Fruit fly (Drosophila melanogaster) whole organism, pupa: ENCODE data around the gene CG10164.
A peak's percentile ranks its signal among the peaks of the same experiment; 100 is the strongest.

Experiments
- CG10348 ChIP-seq: fragments of 200-800 bp; sonication (Bioruptor generic); IDR thresholded peaks from 2 replicates; pipeline ENCODE4 v1.3.6; 2022; ENCODE audit warnings: missing biosample characterization, missing genetic modification characterization
- CG12605 ChIP-seq: fragments of 200-800 bp; sonication (Bioruptor generic); IDR thresholded peaks from 2 replicates; pipeline ENCODE4 v1.3.6; 2022; ENCODE audit warnings: missing biosample characterization, missing genetic modification characterization
- CG13204 ChIP-seq: fragments of 200-800 bp; sonication (Bioruptor generic); optimal IDR thresholded peaks from 2 replicates; lab custom pipeline; 2018; ENCODE audit warnings: missing biosample characterization, mild to moderate bottlenecking, missing genetic modification characterization, moderate library complexity
- CG14655 ChIP-seq: fragments of 200-800 bp; sonication (Bioruptor generic); optimal IDR thresholded peaks from 3 replicates; lab custom pipeline; 2017; ENCODE audit warnings: mild to moderate bottlenecking, missing biosample characterization, missing genetic modification reagents, missing genetic modification characterization
- CG15710 ChIP-seq: fragments of 200-800 bp; sonication (Bioruptor generic); optimal IDR thresholded peaks from 2 replicates; lab custom pipeline; 2018; ENCODE audit warnings: missing biosample characterization, mild to moderate bottlenecking, missing genetic modification characterization, moderate library complexity
- CG17806 ChIP-seq: fragments of 200-800 bp; sonication (Bioruptor generic); optimal IDR thresholded peaks from 2 replicates; lab custom pipeline; 2018; ENCODE audit warnings: missing biosample characterization, mild to moderate bottlenecking, missing genetic modification characterization, moderate library complexity
- CG32121 ChIP-seq: fragments of 200-800 bp; sonication (Bioruptor generic); IDR thresholded peaks from 2 replicates; pipeline ENCODE4 v1.3.6; 2022; ENCODE audit warnings: missing biosample characterization, missing genetic modification characterization
- CG34367 ChIP-seq: fragments of 200-800 bp; sonication (Bioruptor generic); optimal IDR thresholded peaks from 2 replicates; lab custom pipeline; 2018; ENCODE audit warnings: missing biosample characterization, mild to moderate bottlenecking, missing genetic modification characterization
- CG4496 ChIP-seq: fragments of 200-800 bp; sonication (Bioruptor generic); IDR thresholded peaks from 3 replicates; pipeline ENCODE4 v1.3.6; 2022; ENCODE audit warnings: missing biosample characterization, missing genetic modification characterization
- CG8159 ChIP-seq: fragments of 200-800 bp; sonication (Bioruptor generic); optimal IDR thresholded peaks from 3 replicates; lab custom pipeline; 2018; ENCODE audit warnings: missing biosample characterization, mild to moderate bottlenecking, missing genetic modification characterization, moderate library complexity
- CG8301 ChIP-seq: fragments of 200-800 bp; sonication (Bioruptor generic); optimal IDR thresholded peaks from 2 replicates; lab custom pipeline; 2018; ENCODE audit warnings: missing biosample characterization, mild to moderate bottlenecking, missing genetic modification characterization
- CG9948 ChIP-seq: fragments of 200-800 bp; sonication (Bioruptor generic); optimal IDR thresholded peaks from 2 replicates; lab custom pipeline; 2018; ENCODE audit warnings: missing biosample characterization, mild to moderate bottlenecking, missing genetic modification characterization, moderate library complexity
- D1 ChIP-seq: fragments of 200-800 bp; sonication (Bioruptor generic); optimal IDR thresholded peaks from 2 replicates; lab custom pipeline; 2018; ENCODE audit warnings: missing biosample characterization, mild to moderate bottlenecking, missing genetic modification characterization, moderate library complexity
- EcR ChIP-seq: fragments of 200-800 bp; sonication (Bioruptor generic); optimal IDR thresholded peaks from 3 replicates; lab custom pipeline; 2019; ENCODE audit warnings: missing biosample characterization, missing genetic modification characterization, mild to moderate bottlenecking, moderate library complexity, missing genetic modification reagents
- Ets98B ChIP-seq: fragments of 200-800 bp; sonication (Bioruptor generic); IDR thresholded peaks from 2 replicates; pipeline ENCODE4 v1.3.6; 2022; ENCODE audit warnings: missing biosample characterization, missing genetic modification characterization
- Pif1A ChIP-seq: fragments of 200-800 bp; sonication (Bioruptor generic); optimal IDR thresholded peaks from 3 replicates; lab custom pipeline; 2016; ENCODE audit warnings: missing biosample characterization, missing genetic modification characterization
- Pif1B ChIP-seq: fragments of 200-800 bp; sonication (Bioruptor generic); optimal IDR thresholded peaks from 3 replicates; lab custom pipeline; 2016; ENCODE audit warnings: missing biosample characterization, missing genetic modification characterization
- Snoo ChIP-seq: fragments of 200-800 bp; sonication (Bioruptor generic); optimal IDR thresholded peaks from 3 replicates; lab custom pipeline; 2017; ENCODE audit warnings: missing biosample characterization, mild to moderate bottlenecking, missing genetic modification characterization, inconsistent platforms
- fd96Ca ChIP-seq: fragments of 200-800 bp; sonication (Bioruptor generic); IDR thresholded peaks from 3 replicates; pipeline ENCODE4 v1.3.6; 2022; ENCODE audit warnings: missing biosample characterization, missing genetic modification characterization
- gl ChIP-seq: fragments of 200-800 bp; sonication (Bioruptor generic); optimal IDR thresholded peaks from 2 replicates; lab custom pipeline; 2018; ENCODE audit warnings: missing biosample characterization, mild to moderate bottlenecking, missing genetic modification characterization
- rn ChIP-seq: fragments of 200-800 bp; sonication (Bioruptor generic); IDR thresholded peaks from 2 replicates; pipeline ENCODE4 v1.3.6; 2022; ENCODE audit warnings: missing biosample characterization, missing genetic modification characterization

CG10164 gene

DNA sequence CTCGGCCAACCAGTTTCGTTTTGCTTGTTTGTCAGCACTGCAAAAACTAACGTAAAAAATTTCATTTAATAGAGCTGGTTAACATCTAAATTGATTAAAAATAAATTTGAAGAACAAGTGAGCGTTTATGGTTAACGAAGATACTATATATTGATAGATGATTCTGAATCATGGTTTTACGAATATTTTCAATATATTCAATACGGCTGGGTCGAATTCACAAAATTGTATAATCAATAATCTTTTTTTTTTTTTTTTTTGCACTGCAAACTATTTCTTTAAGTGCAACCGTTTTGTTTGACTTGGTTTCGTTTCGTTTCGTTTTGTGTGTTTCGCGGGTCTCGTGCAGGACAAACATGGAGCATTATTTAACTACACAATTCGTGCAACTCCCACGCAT is 52.0 kb downstream of the CG10164 start:
- no peak for TF ChIP-seq gl (tag; lab: Kevin White, UChicago)
- no peak for TF ChIP-seq CG34367
- TF ChIP-seq CG14655: peak; percentile 72
- no peak for TF ChIP-seq CG8159 (tag; lab: Kevin White, UChicago)
- no peak for TF ChIP-seq fd96Ca (GFP tag; lab: Robert Waterston, UW)
- peak; percentile 66 for TF ChIP-seq CG32121 (GFP tag; lab: Robert Waterston, UW)
- TF ChIP-seq Ets98B (GFP tag; lab: Robert Waterston, UW): peak; percentile 55
- TF ChIP-seq CG9948 (tag; lab: Kevin White, UChicago): peak; percentile 34
- TF ChIP-seq CG4496: 0 out of 3 replicates have a peak, but pooled peaks have one; percentile 40
- TF ChIP-seq CG8301 (tag; lab: Kevin White, UChicago): peak; percentile 56
- peak; percentile 10 for TF ChIP-seq Snoo (tag; lab: Kevin White, UChicago)
- TF ChIP-seq CG10348 (GFP tag; lab: Robert Waterston, UW): no peak
- TF ChIP-seq EcR (GFP tag; lab: Kevin White, UChicago): no peak
- TF ChIP-seq rn (GFP tag; lab: Robert Waterston, UW): no peak
- peak; percentile 45 for TF ChIP-seq Pif1A (GFP tag; lab: Kevin White, UChicago)
- no peak for TF ChIP-seq CG13204
- TF ChIP-seq CG17806: peak; percentile 1
- no peak for TF ChIP-seq CG15710 (tag; lab: Kevin White, UChicago)
- peak; percentile 38 for TF ChIP-seq Pif1B (GFP tag; lab: Kevin White, UChicago)
- no peak for TF ChIP-seq D1 (tag; lab: Kevin White, UChicago)
- TF ChIP-seq CG12605 (GFP tag; lab: Robert Waterston, UW): no peak
- TF ChIP-seq, all 21 proteins: peak for 10
